Worm (Caenorhabditis elegans) whole organism, L4/young adult: ENCODE data around the gene Y73B6BL.44.

Experiments used
- W03F9.2 ChIP-seq: fragments of 150-350 bp; optimal IDR thresholded peaks from 2 replicates; lab custom pipeline; 2014; ENCODE audit warnings: missing biosample characterization, missing genetic modification characterization
- dao-5 ChIP-seq: sonication (generic microtip); optimal IDR thresholded peaks from 2 replicates; lab custom pipeline; 2016; ENCODE audit warnings: missing genotype, missing genetic modification characterization, moderate library complexity, missing compliant biosample characterization
- him-1 ChIP-seq: sonication (generic microtip); optimal IDR thresholded peaks from 2 replicates; lab custom pipeline; 2016; ENCODE audit warnings: missing genotype, missing genetic modification reagents, missing genetic modification characterization, missing compliant biosample characterization

ce11 chrIV:6471216-6471615, 22.2 kb upstream of the Y73B6BL.44 start, which contains the start of gene tmed-13:
- TF ChIP-seq W03F9.2 (tag; lab: Kevin White, UChicago) (no peak), dao-5 (no peak), him-1 (tag; lab: Kevin White, UChicago) (no peak)
